Worm (Caenorhabditis elegans): Measurements from ENCODE around the gene col-115.

DNA sequence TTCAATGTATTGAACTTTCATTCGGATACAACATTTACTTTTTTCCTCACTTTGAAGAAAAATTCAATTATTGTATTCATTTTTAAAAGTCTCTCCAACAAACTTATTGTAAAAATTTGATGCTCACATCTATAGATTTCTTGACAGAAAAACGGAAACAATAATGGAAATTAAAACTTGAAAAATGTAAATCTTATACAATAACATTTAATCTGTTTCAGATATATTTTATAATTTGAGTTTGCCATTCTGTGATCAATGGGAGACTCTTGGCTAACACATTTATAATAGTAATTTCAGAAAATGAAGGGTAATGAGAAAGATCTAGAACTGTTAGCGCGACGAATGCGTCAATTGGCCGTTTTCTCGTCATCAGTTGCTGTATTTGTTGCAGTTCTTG lies at the start of gene col-115:
- TF ChIP-seq mab-5 (tag; optimal IDR thresholded peaks at IDR 0.05) (no peak), nhr-237 (tag; optimal IDR thresholded peaks at IDR 0.05) (no peak), blmp-1 (tag; optimal IDR thresholded peaks at IDR 0.05) (no peak), tbx-8 (GFP tag; optimal IDR thresholded peaks at IDR 0.05) (no peak), drap-1 (GFP tag; optimal IDR thresholded peaks at IDR 0.05) (no peak), sptf-1 (tag; optimal IDR thresholded peaks at IDR 0.05) (no peak), bed-3 (GFP tag; optimal IDR thresholded peaks at IDR 0.05) (no peak), pha-4 (tag; optimal IDR thresholded peaks at IDR 0.05) (no peak), unc-62 (GFP tag; optimal IDR thresholded peaks at IDR 0.05) (no peak), mls-2 (tag; optimal IDR thresholded peaks at IDR 0.05) (no peak), elt-1 (tag; optimal IDR thresholded peaks at IDR 0.05; ENCODE audit: borderline replicate concordance, insufficient read depth) (no peak), sem-2 (GFP tag; optimal IDR thresholded peaks at IDR 0.05) (no peak)
